Fruit fly (Drosophila melanogaster): ENCODE results near the gene CG7778.

CG7778 gene

DNA sequence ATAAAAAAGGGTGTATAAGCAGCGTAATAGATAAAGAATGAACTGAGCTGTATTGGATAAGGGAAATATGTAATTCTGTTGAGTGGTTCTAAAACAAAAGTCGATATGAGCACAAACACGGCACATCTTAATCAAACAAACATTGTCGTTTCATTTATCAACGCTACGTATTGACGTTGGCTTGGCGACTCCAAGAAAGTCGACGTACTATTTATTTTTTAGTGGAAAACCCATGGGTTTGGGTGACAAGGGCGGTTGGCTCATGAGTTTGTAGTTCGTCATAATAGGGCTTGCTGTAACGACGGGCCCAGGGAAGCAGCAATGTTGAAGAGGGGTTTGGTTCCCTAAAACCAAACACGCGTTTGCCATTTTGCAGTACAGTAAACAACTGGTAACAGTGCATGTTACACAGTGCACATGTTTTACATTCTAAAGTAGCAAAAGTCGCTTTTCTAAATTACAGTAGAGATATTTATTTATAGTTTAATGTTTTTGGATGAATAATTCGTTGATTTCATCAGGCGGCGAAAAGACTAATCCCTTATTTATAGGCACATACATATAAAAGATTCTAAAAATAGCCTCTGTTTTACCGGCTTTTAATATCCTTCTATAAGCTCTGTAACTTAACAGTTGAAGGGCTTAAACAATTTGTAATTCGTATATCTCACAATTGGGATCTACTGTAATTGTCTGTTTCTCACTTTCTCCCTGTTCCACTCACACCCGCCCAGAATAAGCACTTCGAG is 15.0 kb downstream of the CG7778 start (continued):
- TF ChIP-seq Neu2 (GFP tag; optimal IDR thresholded peaks at IDR 0.05; ENCODE audit: borderline replicate concordance) (no peak), gro (GFP tag; optimal IDR thresholded peaks at IDR 0.05) (no peak), CG31224 (GFP tag; IDR thresholded peaks at IDR 0.05) (peak; percentile 46; the same call in 1 of the 2 replicates), Sox102F (GFP tag; optimal IDR thresholded peaks at IDR 0.05) (peak; percentile 20), pzg (GFP tag; optimal IDR thresholded peaks at IDR 0.05) (no peak), Hr39 (optimal IDR thresholded peaks at IDR 0.05) (no peak), MESR4 (GFP tag; optimal IDR thresholded peaks at IDR 0.05) (no peak), Dbx (GFP tag; IDR thresholded peaks at IDR 0.05) (no peak), ATbp (GFP tag; optimal IDR thresholded peaks at IDR 0.05) (peak; percentile 44), CG8290 (GFP tag; optimal IDR thresholded peaks at IDR 0.05) (no peak), CG8290 (tag; optimal IDR thresholded peaks at IDR 0.05) (no peak), CG4617 (GFP tag; optimal IDR thresholded peaks at IDR 0.05; ENCODE audit: borderline replicate concordance) (no peak), Hand (GFP tag; optimal IDR thresholded peaks at IDR 0.05) (no peak), her (GFP tag; optimal IDR thresholded peaks at IDR 0.05) (no peak), CG10565 (GFP tag; optimal IDR thresholded peaks at IDR 0.05) (no peak), CG13123 (GFP tag; optimal IDR thresholded peaks at IDR 0.05) (no peak), sim (GFP tag; IDR thresholded peaks at IDR 0.05) (no peak), vvl (GFP tag; IDR thresholded peaks at IDR 0.05) (no peak), yki (optimal IDR thresholded peaks at IDR 0.05) (no peak), pb (GFP tag; optimal IDR thresholded peaks at IDR 0.05) (no peak), nerfin-2 (GFP tag; IDR thresholded peaks at IDR 0.05; ENCODE audit: partially characterized antibody) (no peak), CG8944 (GFP tag; optimal IDR thresholded peaks at IDR 0.05) (no peak), CG4328 (GFP tag; optimal IDR thresholded peaks at IDR 0.05) (peak; percentile 1), Mes4 (GFP tag; optimal IDR thresholded peaks at IDR 0.05) (no peak), klu (GFP tag; IDR thresholded peaks at IDR 0.05) (no peak), schlank (tag; optimal IDR thresholded peaks at IDR 0.05) (no peak), Atf6 (GFP tag; IDR thresholded peaks at IDR 0.05) (no peak), CG2116 (GFP tag; optimal IDR thresholded peaks at IDR 0.05) (no peak), Doc3 (GFP tag; IDR thresholded peaks at IDR 0.05; ENCODE audit: partially characterized antibody) (no peak), Hmr (GFP tag; optimal IDR thresholded peaks at IDR 0.05) (peak; percentile 43), Fer1 (GFP tag; optimal IDR thresholded peaks at IDR 0.05) (no peak), CG10267 (tag; optimal IDR thresholded peaks at IDR 0.05) (peak; percentile 15), Lhr (GFP tag; optimal IDR thresholded peaks at IDR 0.05) (no peak), sens (GFP tag) (peak; percentile 82), B-H2 (GFP tag; optimal IDR thresholded peaks at IDR 0.05) (no peak), Dll (GFP tag; IDR thresholded peaks at IDR 0.05; ENCODE audit: partially characterized antibody) (no peak), HmgD (GFP tag; optimal IDR thresholded peaks at IDR 0.05) (no peak), CG2678 (tag; optimal IDR thresholded peaks at IDR 0.05) (peak; percentile 52), ara (GFP tag; IDR thresholded peaks at IDR 0.05) (no peak), CG15514 (GFP tag; optimal IDR thresholded peaks at IDR 0.05) (no peak), Gug (GFP tag; IDR thresholded peaks at IDR 0.05) (no peak), ci (GFP tag; IDR thresholded peaks at IDR 0.05) (no peak), gcm (GFP tag; optimal IDR thresholded peaks at IDR 0.05) (no peak), Ssrp (tag; optimal IDR thresholded peaks at IDR 0.05) (peak; percentile 17), Dip3 (GFP tag; optimal IDR thresholded peaks at IDR 0.05) (peak; percentile 26), CG11398 (GFP tag; optimal IDR thresholded peaks at IDR 0.05) (no peak), CG8359 (GFP tag; optimal IDR thresholded peaks at IDR 0.05; ENCODE audit: borderline replicate concordance) (no peak), CG1603 (tag; optimal IDR thresholded peaks at IDR 0.05) (no peak), CHES-1-like (GFP tag; optimal IDR thresholded peaks at IDR 0.05) (peak; percentile 10), zen2 (GFP tag; IDR thresholded peaks at IDR 0.05; ENCODE audit: partially characterized antibody) (no peak), sug (tag; optimal IDR thresholded peaks at IDR 0.05) (no peak)

All from whole organism, embryonic.